Fruit fly (Drosophila melanogaster): Measurements from ENCODE around the gene CG8188.

CG8188 gene

dm6 chrX:17698864-17699504, 3.8 kb downstream of the CG8188 start (continued):
- peak; percentile 71 for TF ChIP-seq CG6683 (GFP tag; optimal IDR thresholded peaks at IDR 0.05)
- TF ChIP-seq bcd (GFP tag; optimal IDR thresholded peaks at IDR 0.05), result peak; percentile 89
- no peak for TF ChIP-seq fru (optimal IDR thresholded peaks at IDR 0.05)
- TF ChIP-seq CG17359 (tag; optimal IDR thresholded peaks at IDR 0.05), result peak; percentile 80
- peak; percentile 71 for TF ChIP-seq tx (GFP tag; optimal IDR thresholded peaks at IDR 0.05)
- TF ChIP-seq yki (optimal IDR thresholded peaks at IDR 0.05), result no peak
- TF ChIP-seq Aef1 (GFP tag; IDR thresholded peaks at IDR 0.05), result peak; percentile 64
- TF ChIP-seq z (GFP tag; IDR thresholded peaks at IDR 0.05), result 0 out of 3 replicates have a peak, but pooled peaks have one; percentile 16
- TF ChIP-seq D19B (GFP tag; optimal IDR thresholded peaks at IDR 0.05), result peak; percentile 81
- TF ChIP-seq aop (GFP tag; IDR thresholded peaks at IDR 0.05), result no peak
- no peak for TF ChIP-seq NFAT (GFP tag; IDR thresholded peaks at IDR 0.05)
- peak; percentile 85 for TF ChIP-seq CG12769 (tag; optimal IDR thresholded peaks at IDR 0.05)
- TF ChIP-seq Atf6 (GFP tag; IDR thresholded peaks at IDR 0.05), result peak; percentile 78
- no peak for TF ChIP-seq CG1024 (GFP tag; IDR thresholded peaks at IDR 0.05)
- TF ChIP-seq disco-r (GFP tag; optimal IDR thresholded peaks at IDR 0.05), result peak; percentile 70
- TF ChIP-seq CG6254 (GFP tag; optimal IDR thresholded peaks at IDR 0.05), result peak; percentile 76
- peak; percentile 55; the same call in 1 of the 3 replicates for TF ChIP-seq CG11560 (tag; IDR thresholded peaks at IDR 0.05)
- TF ChIP-seq CG15514 (GFP tag; optimal IDR thresholded peaks at IDR 0.05), result peak; percentile 64
- peak; percentile 81 for TF ChIP-seq jumu (GFP tag; optimal IDR thresholded peaks at IDR 0.05)
- peak; percentile 78 for TF ChIP-seq pum (GFP tag; optimal IDR thresholded peaks at IDR 0.05)
- peak; percentile 94 for TF ChIP-seq Sox100B (GFP tag; optimal IDR thresholded peaks at IDR 0.05)
- peak; percentile 35 for TF ChIP-seq CG8290 (GFP tag; optimal IDR thresholded peaks at IDR 0.05)
- peak; percentile 53 for TF ChIP-seq CG8290 (tag; optimal IDR thresholded peaks at IDR 0.05)
- peak; percentile 59 for TF ChIP-seq gsb-n (tag; optimal IDR thresholded peaks at IDR 0.05)
- TF ChIP-seq CHES-1-like (GFP tag; optimal IDR thresholded peaks at IDR 0.05), result peak; percentile 75
- peak; percentile 81 for TF ChIP-seq nerfin-1 (tag; optimal IDR thresholded peaks at IDR 0.05)
- TF ChIP-seq Neu2 (GFP tag; optimal IDR thresholded peaks at IDR 0.05; ENCODE audit: borderline replicate concordance), result peak; percentile 14
- no peak for TF ChIP-seq cas (GFP tag; IDR thresholded peaks at IDR 0.05)
- no peak for TF ChIP-seq CG4360 (GFP tag; IDR thresholded peaks at IDR 0.05)
- TF ChIP-seq CG6765 (GFP tag; optimal IDR thresholded peaks at IDR 0.05), result peak; percentile 86
- peak; percentile 83 for TF ChIP-seq CG15601 (tag; optimal IDR thresholded peaks at IDR 0.05)
- TF ChIP-seq cwo (GFP tag; optimal IDR thresholded peaks at IDR 0.05), result peak; percentile 82
- peak; percentile 92 for TF ChIP-seq CG18262 (tag; optimal IDR thresholded peaks at IDR 0.05)
- TF ChIP-seq CG11723 (GFP tag; optimal IDR thresholded peaks at IDR 0.05), result peak; percentile 80
- peak; percentile 90 for TF ChIP-seq CG12391 (tag; optimal IDR thresholded peaks at IDR 0.05)
- peak; percentile 88 for TF ChIP-seq phol (tag; optimal IDR thresholded peaks at IDR 0.05)
- no peak for TF ChIP-seq Hey (tag; optimal IDR thresholded peaks at IDR 0.05)
- peak; percentile 54; the same call in 1 of the 4 replicates for TF ChIP-seq chinmo (GFP tag; IDR thresholded peaks at IDR 0.05; ENCODE audit: partially characterized antibody)
- no peak for TF ChIP-seq sna (GFP tag; IDR thresholded peaks at IDR 0.05; ENCODE audit: partially characterized antibody)
- no peak for TF ChIP-seq MESR4 (GFP tag; optimal IDR thresholded peaks at IDR 0.05)
- TF ChIP-seq CG14965 (GFP tag; optimal IDR thresholded peaks at IDR 0.05; ENCODE audit: borderline replicate concordance), result peak; percentile 18
- TF ChIP-seq zen2 (GFP tag; IDR thresholded peaks at IDR 0.05; ENCODE audit: partially characterized antibody), result no peak
- peak; percentile 65 for TF ChIP-seq CG10654 (GFP tag; optimal IDR thresholded peaks at IDR 0.05)
- TF ChIP-seq sr (GFP tag; IDR thresholded peaks at IDR 0.05), result peak; percentile 71; the same call in 2 of the 3 replicates
- TF ChIP-seq CG32532 (GFP tag; IDR thresholded peaks at IDR 0.05), result peak; percentile 79
- peak; percentile 63 for TF ChIP-seq repo (GFP tag; optimal IDR thresholded peaks at IDR 0.05)
- TF ChIP-seq corto (GFP tag; optimal IDR thresholded peaks at IDR 0.05), result peak; percentile 43
- TF ChIP-seq Ets97D (GFP tag; optimal IDR thresholded peaks at IDR 0.05), result peak; percentile 57
- TF ChIP-seq seq (GFP tag; IDR thresholded peaks at IDR 0.05), result peak; percentile 87
- TF ChIP-seq CG11085 (GFP tag; IDR thresholded peaks at IDR 0.05), result no peak
